Fruit fly (Drosophila melanogaster): ENCODE results near the gene CG4293.

DNA sequence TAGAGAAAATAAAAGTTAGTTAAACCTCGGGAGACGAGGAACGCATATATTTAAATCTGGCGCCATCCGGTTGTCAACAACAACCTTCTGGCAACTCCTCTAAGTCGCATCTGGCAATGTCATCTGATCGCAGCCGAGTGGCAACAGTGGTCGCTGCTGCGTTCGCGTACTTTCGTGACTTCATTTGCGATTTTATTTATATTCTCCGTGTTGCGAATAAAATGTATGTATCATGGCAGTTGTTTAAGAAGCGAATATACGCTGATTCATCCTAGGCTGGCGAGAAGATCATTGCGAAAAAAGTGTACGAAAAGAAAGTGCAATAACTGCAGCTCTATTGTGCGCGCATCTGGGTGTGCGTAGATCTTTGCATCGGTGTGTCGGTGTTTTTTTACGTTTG, 33.8 kb downstream of the CG4293 start, which contains the start of gene svr:
- no peak for TF ChIP-seq h (GFP tag; optimal IDR thresholded peaks at IDR 0.05)
- no peak for TF ChIP-seq N (GFP tag; optimal IDR thresholded peaks at IDR 0.05)
- no peak for TF ChIP-seq dmrt93B (GFP tag; optimal IDR thresholded peaks at IDR 0.05)
- TF ChIP-seq usp (GFP tag; optimal IDR thresholded peaks at IDR 0.05) = no peak
- TF ChIP-seq sv (GFP tag; optimal IDR thresholded peaks at IDR 0.05) = no peak
- TF ChIP-seq psq (GFP tag; optimal IDR thresholded peaks at IDR 0.05) = no peak
- no peak for TF ChIP-seq Abd-B (GFP tag; optimal IDR thresholded peaks at IDR 0.05)
- TF ChIP-seq GATAd (GFP tag; optimal IDR thresholded peaks at IDR 0.05) = no peak
